Worm (Caenorhabditis elegans) whole organism, late embryonic: ENCODE data around the gene T11G6.4.

Experiments used
- C38D4.7 ChIP-seq: fragments of 200-800 bp; sonication (Bioruptor generic); optimal IDR thresholded peaks from 2 replicates; lab custom pipeline; 2018; ENCODE audit warnings: mild to moderate bottlenecking, missing genetic modification characterization, moderate library complexity, missing compliant biosample characterization
- F13H6.1 ChIP-seq: sonication (generic microtip); optimal IDR thresholded peaks from 2 replicates; lab custom pipeline; 2016; ENCODE audit warnings: missing genetic modification characterization, missing compliant biosample characterization
- K02D7.2 ChIP-seq: sonication (generic microtip); optimal IDR thresholded peaks from 2 replicates; lab custom pipeline; 2017; ENCODE audit warnings: mild to moderate bottlenecking, missing genetic modification characterization, missing compliant biosample characterization
- ama-1 ChIP-seq: fragments of 150-350 bp; optimal IDR thresholded peaks from 2 replicates; lab custom pipeline; 2014
- ceh-14 ChIP-seq: sonication (generic microtip); optimal IDR thresholded peaks from 2 replicates; lab custom pipeline; 2016; ENCODE audit warnings: missing genotype, missing genetic modification characterization, missing compliant biosample characterization
- ceh-18 ChIP-seq: sonication (generic microtip); optimal IDR thresholded peaks from 2 replicates; lab custom pipeline; 2016; ENCODE audit warnings: missing genetic modification characterization, missing compliant biosample characterization
- ceh-2 ChIP-seq: sonication (generic microtip); optimal IDR thresholded peaks from 2 replicates; lab custom pipeline; 2016; ENCODE audit warnings: missing genotype, missing genetic modification characterization, missing compliant biosample characterization
- ceh-24 ChIP-seq: sonication (generic microtip); optimal IDR thresholded peaks from 2 replicates; lab custom pipeline; 2016; ENCODE audit warnings: mild to moderate bottlenecking, missing genetic modification characterization, missing compliant biosample characterization
- ceh-30 ChIP-seq: fragments of 150-350 bp; optimal IDR thresholded peaks from 2 replicates; lab custom pipeline; 2014; ENCODE audit warnings: missing biosample characterization, missing genetic modification characterization
- ceh-31 ChIP-seq: sonication (generic microtip); optimal IDR thresholded peaks from 2 replicates; lab custom pipeline; 2016; ENCODE audit warnings: missing genetic modification characterization, missing compliant biosample characterization
- ceh-34 ChIP-seq: sonication (generic microtip); optimal IDR thresholded peaks from 2 replicates; lab custom pipeline; 2016; ENCODE audit warnings: mild to moderate bottlenecking, missing genetic modification characterization, missing compliant biosample characterization
- ceh-45 ChIP-seq: fragments of 200-800 bp; sonication (Bioruptor generic); IDR thresholded peaks from 2 replicates; pipeline ENCODE4 v1.3.6; 2022; ENCODE audit warnings: missing genetic modification reagents, missing genetic modification characterization, missing compliant biosample characterization
- ceh-6 ChIP-seq: fragments of 200-800 bp; sonication (Bioruptor generic); optimal IDR thresholded peaks from 2 replicates; lab custom pipeline; 2018; ENCODE audit warnings: mild to moderate bottlenecking, missing genetic modification characterization, missing compliant biosample characterization
- dmd-4 ChIP-seq: sonication (generic microtip); optimal IDR thresholded peaks from 2 replicates; lab custom pipeline; 2016; ENCODE audit warnings: borderline replicate concordance, missing genetic modification characterization, missing compliant biosample characterization
- dve-1 ChIP-seq: sonication (generic microtip); optimal IDR thresholded peaks from 2 replicates; lab custom pipeline; 2017; ENCODE audit warnings: antibody characterized with exemption, mild to moderate bottlenecking, missing genetic modification characterization, missing compliant biosample characterization
- elt-2 ChIP-seq: sonication (generic microtip); optimal IDR thresholded peaks from 2 replicates; lab custom pipeline; 2016; ENCODE audit warnings: missing genetic modification reagents, missing genetic modification characterization, missing compliant biosample characterization
- elt-4 ChIP-seq: sonication (generic microtip); optimal IDR thresholded peaks from 2 replicates; lab custom pipeline; 2016; ENCODE audit warnings: missing genetic modification characterization, missing compliant biosample characterization
- ets-4 ChIP-seq: sonication (generic microtip); optimal IDR thresholded peaks from 2 replicates; lab custom pipeline; 2016; ENCODE audit warnings: missing genetic modification characterization, missing compliant biosample characterization
- fax-1 ChIP-seq: sonication (generic microtip); optimal IDR thresholded peaks from 2 replicates; lab custom pipeline; 2016; ENCODE audit warnings: missing genotype, missing genetic modification characterization, missing compliant biosample characterization
- gmeb-2 ChIP-seq: sonication (generic microtip); optimal IDR thresholded peaks from 2 replicates; lab custom pipeline; 2016; ENCODE audit warnings: missing genetic modification characterization, inconsistent platforms, missing compliant biosample characterization
- hlh-13 ChIP-seq: fragments of 200-800 bp; sonication (Bioruptor generic); optimal IDR thresholded peaks from 2 replicates; lab custom pipeline; 2018; ENCODE audit warnings: mild to moderate bottlenecking, missing genetic modification characterization, missing compliant biosample characterization
- hlh-15 ChIP-seq: sonication (generic microtip); optimal IDR thresholded peaks from 2 replicates; lab custom pipeline; 2016; ENCODE audit warnings: missing genetic modification characterization, missing compliant biosample characterization
- hlh-6 ChIP-seq: sonication (generic microtip); optimal IDR thresholded peaks from 2 replicates; lab custom pipeline; 2016; ENCODE audit warnings: missing genotype, missing genetic modification characterization, missing compliant biosample characterization
- lim-6 ChIP-seq: sonication (generic microtip); optimal IDR thresholded peaks from 2 replicates; lab custom pipeline; 2016; ENCODE audit warnings: missing genetic modification characterization, missing compliant biosample characterization
- madf-2 ChIP-seq: sonication (generic microtip); optimal IDR thresholded peaks from 2 replicates; lab custom pipeline; 2017; ENCODE audit warnings: missing genetic modification characterization, missing compliant biosample characterization
- mec-3 ChIP-seq: sonication (generic microtip); optimal IDR thresholded peaks from 2 replicates; lab custom pipeline; 2016; ENCODE audit warnings: borderline replicate concordance, missing genetic modification characterization, missing compliant biosample characterization
- nhr-11 ChIP-seq: fragments of 150-350 bp; optimal IDR thresholded peaks from 2 replicates; lab custom pipeline; 2014; ENCODE audit warnings: missing biosample characterization, missing genetic modification characterization
- npax-4 ChIP-seq: sonication (generic microtip); optimal IDR thresholded peaks from 2 replicates; lab custom pipeline; 2016; ENCODE audit warnings: missing genetic modification characterization, missing compliant biosample characterization
- odd-2 ChIP-seq: sonication (generic microtip); optimal IDR thresholded peaks from 2 replicates; lab custom pipeline; 2017; ENCODE audit warnings: antibody characterized with exemption, mild to moderate bottlenecking, missing genetic modification characterization, missing compliant biosample characterization
- pag-3 ChIP-seq: sonication (generic microtip); optimal IDR thresholded peaks from 2 replicates; lab custom pipeline; 2016; ENCODE audit warnings: missing compliant biosample characterization, missing genetic modification characterization, borderline replicate concordance
- pat-9 ChIP-seq: fragments of 200-800 bp; sonication (Bioruptor generic); optimal IDR thresholded peaks from 2 replicates; lab custom pipeline; 2018; ENCODE audit warnings: mild to moderate bottlenecking, missing genetic modification characterization, moderate library complexity, missing compliant biosample characterization
- pax-1 ChIP-seq: fragments of 150-350 bp; optimal IDR thresholded peaks from 2 replicates; lab custom pipeline; 2014; ENCODE audit warnings: missing biosample characterization, missing genetic modification characterization
- pha-2 ChIP-seq: sonication (generic microtip); optimal IDR thresholded peaks from 2 replicates; lab custom pipeline; 2017; ENCODE audit warnings: mild to moderate bottlenecking, missing genetic modification characterization, missing compliant biosample characterization
- pha-4 ChIP-seq: fragments of 150-350 bp; optimal IDR thresholded peaks from 2 replicates; lab custom pipeline; 2018; ENCODE audit warnings: missing biosample characterization, missing genetic modification reagents, missing genetic modification characterization
- ref-2 ChIP-seq: sonication (generic microtip); optimal IDR thresholded peaks from 2 replicates; lab custom pipeline; 2016; ENCODE audit warnings: missing genetic modification characterization, missing compliant biosample characterization
- sdc-2 ChIP-seq: sonication (generic microtip); optimal IDR thresholded peaks from 2 replicates; lab custom pipeline; 2016; ENCODE audit warnings: missing genotype, missing genetic modification characterization, missing compliant biosample characterization
- ttx-3 ChIP-seq: sonication (generic microtip); optimal IDR thresholded peaks from 2 replicates; lab custom pipeline; 2016; ENCODE audit warnings: missing genetic modification reagents, missing genetic modification characterization, missing compliant biosample characterization
- unc-3 ChIP-seq, 2 experiments: fragments of 200-800 bp in 1 of 2; sonication (Bioruptor generic) in 1 of 2; sonication (generic microtip) in 1 of 2; conservative IDR thresholded peaks in 1 of 2; optimal IDR thresholded peaks in 1 of 2; 2 replicates each; pipeline versions ENCODE4 v1.3.6 to Lab custom; 2016 to 2022; ENCODE audit warnings: missing compliant biosample characterization in 2 of 2, missing genetic modification characterization in 2 of 2, missing genetic modification reagents in 1 of 2
- unc-42 ChIP-seq: sonication (generic microtip); optimal IDR thresholded peaks from 2 replicates; lab custom pipeline; 2016; ENCODE audit warnings: missing genotype, missing genetic modification characterization, missing compliant biosample characterization
- unc-86 ChIP-seq: sonication (generic microtip); optimal IDR thresholded peaks from 2 replicates; lab custom pipeline; 2016; ENCODE audit warnings: missing genetic modification characterization, missing compliant biosample characterization
- zip-5 ChIP-seq: sonication (generic microtip); optimal IDR thresholded peaks from 2 replicates; lab custom pipeline; 2016; ENCODE audit warnings: missing genetic modification characterization, missing compliant biosample characterization

Gene T11G6.4

DNA sequence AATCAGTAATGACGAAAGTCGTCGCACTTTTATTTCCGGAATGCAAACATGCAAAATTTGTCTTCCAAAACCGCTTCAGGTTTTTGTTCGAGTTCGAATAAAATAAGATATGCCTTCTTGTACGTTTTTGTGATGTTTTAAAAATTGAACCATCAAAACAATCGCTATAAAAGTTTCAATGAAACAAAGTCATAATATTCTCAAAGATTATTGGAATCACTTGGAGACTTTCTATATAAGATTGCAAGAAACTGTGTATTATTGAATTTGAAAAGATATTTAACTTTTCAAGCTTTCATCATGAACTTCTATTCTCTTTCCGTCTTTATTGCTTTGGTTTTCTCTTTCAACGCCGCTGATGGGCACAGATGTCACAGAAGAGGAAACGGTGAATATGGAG, 25.1 kb upstream of the T11G6.4 start, which contains the start of gene fipr-14:
Gene fipr-14 (plus strand): TSS at position 301 of the 400 bp plus-strand sequence.
- TF ChIP-seq lim-6 (tag; lab: Kevin White, UChicago): no peak
- TF ChIP-seq ceh-18: no peak
- TF ChIP-seq odd-2: no peak
- TF ChIP-seq ets-4: no peak
- TF ChIP-seq pha-4: no peak
- TF ChIP-seq ama-1 (lab: Kevin White, UChicago): no peak
- no peak for TF ChIP-seq unc-3 (GFP tag; conservative IDR thresholded peaks at IDR 0.05; lab: Robert Waterston, UW)
- no peak for TF ChIP-seq unc-3 (tag; optimal IDR thresholded peaks at IDR 0.05; lab: Kevin White, UChicago)
- TF ChIP-seq pax-1 (tag; lab: Kevin White, UChicago): no peak
- no peak for TF ChIP-seq gmeb-2 (tag; lab: Kevin White, UChicago)
- TF ChIP-seq unc-42 (tag; lab: Kevin White, UChicago): no peak
- no peak for TF ChIP-seq ceh-6 (GFP tag; lab: Kevin White, UChicago)
- TF ChIP-seq mec-3 (tag; lab: Kevin White, UChicago): no peak
- TF ChIP-seq, all 69 proteins: peak for 0

DNA sequence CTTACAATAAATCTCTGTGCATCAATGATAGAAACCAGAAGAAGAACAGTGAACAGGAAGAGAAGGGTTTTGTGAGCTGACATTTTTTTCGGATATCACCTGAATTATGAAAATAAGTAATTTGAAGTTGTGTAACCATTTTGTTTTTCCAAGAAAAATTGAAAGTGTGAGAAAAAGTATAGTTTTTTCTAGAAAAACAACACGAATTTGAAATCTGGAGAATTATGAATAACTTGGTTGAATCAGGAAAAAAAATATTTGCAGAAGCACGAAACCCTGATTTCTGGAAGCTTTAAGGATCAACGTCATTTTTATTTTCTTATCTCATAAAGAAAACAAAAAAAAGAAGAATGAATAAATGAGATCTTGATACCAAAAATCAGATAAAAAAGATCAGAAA, 22.8 kb upstream of the T11G6.4 start, which contains the start of gene F13E9.12:
Gene F13E9.12 (minus strand): TSS at position 101 of the 400 bp plus-strand sequence.
- no peak for TF ChIP-seq ceh-24 (tag; lab: Kevin White, UChicago)
- no peak for TF ChIP-seq pat-9
- TF ChIP-seq madf-2: no peak
- no peak for TF ChIP-seq lim-6 (tag; lab: Kevin White, UChicago)
- TF ChIP-seq ceh-2 (tag; lab: Kevin White, UChicago): no peak
- no peak for TF ChIP-seq ceh-14 (tag; lab: Kevin White, UChicago)
- no peak for TF ChIP-seq elt-2 (tag; lab: Kevin White, UChicago)
- no peak for TF ChIP-seq zip-5
- no peak for TF ChIP-seq ama-1 (lab: Kevin White, UChicago)
- TF ChIP-seq ttx-3 (tag; lab: Kevin White, UChicago): no peak
- no peak for TF ChIP-seq ceh-34 (tag; lab: Kevin White, UChicago)
- no peak for TF ChIP-seq K02D7.2
- no peak for TF ChIP-seq ceh-45 (GFP tag; lab: Robert Waterston, UW)
- TF ChIP-seq ref-2 (tag; lab: Kevin White, UChicago): no peak
- TF ChIP-seq C38D4.7: no peak
- TF ChIP-seq nhr-11 (tag; lab: Kevin White, UChicago): no peak
- no peak for TF ChIP-seq F13H6.1 (tag; lab: Kevin White, UChicago)
- no peak for TF ChIP-seq hlh-15 (tag; lab: Kevin White, UChicago)
- TF ChIP-seq dve-1: no peak
- TF ChIP-seq pha-4: no peak

DNA sequence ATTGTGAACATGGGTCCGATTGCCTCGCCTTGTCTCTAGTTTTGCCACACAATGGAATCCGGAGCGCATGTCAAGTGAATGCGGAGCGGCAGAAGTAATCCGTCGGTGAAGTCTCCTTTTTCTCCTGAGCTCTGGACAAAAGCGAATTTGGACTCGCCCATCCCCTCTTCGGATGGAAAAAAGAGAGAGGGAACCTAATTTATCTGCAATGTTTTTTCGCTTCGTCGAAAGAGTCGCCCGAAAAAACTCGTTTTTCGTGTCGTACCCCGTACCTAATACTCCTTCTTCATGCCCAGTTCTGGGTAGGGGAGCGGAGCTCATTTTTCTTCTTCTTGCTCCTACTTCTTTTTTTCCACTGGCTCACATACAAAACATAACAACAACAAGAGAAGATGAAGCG, 18.4 kb upstream of the T11G6.4 start:
- TF ChIP-seq unc-86 (tag; lab: Kevin White, UChicago) (no peak), unc-42 (tag; lab: Kevin White, UChicago) (peak; percentile 70)

DNA sequence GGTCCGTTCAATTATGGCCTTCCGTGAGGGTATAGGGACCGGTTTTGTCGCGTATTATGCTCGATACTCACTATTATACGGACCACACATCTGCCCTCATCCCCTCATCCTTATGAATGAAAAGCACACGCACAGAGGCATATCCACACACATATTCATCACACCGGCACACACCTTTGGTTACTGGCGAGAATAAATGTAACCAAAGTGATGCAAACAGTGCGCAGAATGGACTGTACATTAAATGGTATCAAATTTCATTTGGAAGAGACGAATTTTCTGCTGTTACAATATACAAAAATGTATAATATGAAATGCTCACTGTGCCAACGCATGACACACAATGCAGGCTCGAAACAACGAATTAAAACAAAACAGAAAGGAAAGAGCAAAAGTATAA, 17.9 kb upstream of the T11G6.4 start:
- peak; percentile 79 for TF ChIP-seq ceh-34 (tag; lab: Kevin White, UChicago)
- TF ChIP-seq ets-4: no peak
- peak; percentile 5 for TF ChIP-seq pha-2 (tag; lab: Kevin White, UChicago)

DNA sequence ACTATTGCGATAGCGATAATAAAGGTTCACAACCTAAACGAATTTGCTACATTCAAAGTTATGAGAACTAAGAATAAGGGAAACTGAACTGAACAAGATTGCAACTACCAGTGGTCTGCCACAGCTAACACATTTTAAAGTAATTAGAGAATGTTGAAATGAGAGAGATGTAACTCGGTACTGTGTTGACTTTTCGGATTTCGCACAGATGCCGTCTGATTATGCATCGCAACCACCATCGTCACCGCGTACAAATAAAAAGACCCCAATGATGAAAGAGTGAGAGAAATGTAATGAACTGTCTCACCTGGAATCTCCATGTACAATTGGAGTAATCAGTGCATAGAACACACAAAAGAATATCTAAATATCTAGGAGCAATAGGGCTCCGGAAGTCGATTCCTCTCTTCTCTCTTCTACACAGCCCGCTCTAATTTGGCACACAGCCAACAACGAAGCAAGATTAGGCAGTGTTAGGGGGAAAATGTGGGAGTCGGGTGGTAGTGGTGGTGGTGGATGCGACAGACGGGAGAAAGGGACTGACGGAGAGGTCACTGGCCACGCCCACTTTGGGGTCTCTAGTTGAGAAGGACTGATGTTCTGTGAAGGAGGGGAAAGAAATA, 17.0 kb upstream of the T11G6.4 start, which contains the start of gene F13E9.11:
Gene F13E9.11 (minus strand): TSS at position 507 of the 623 bp plus-strand sequence.
- TF ChIP-seq npax-4 (tag; lab: Kevin White, UChicago): no peak
- TF ChIP-seq ceh-30 (tag; lab: Kevin White, UChicago): no peak
- peak; percentile 23 for TF ChIP-seq ceh-14 (tag; lab: Kevin White, UChicago)
- TF ChIP-seq pha-4: no peak
- TF ChIP-seq dmd-4 (tag; lab: Kevin White, UChicago): no peak
- TF ChIP-seq fax-1 (tag; lab: Kevin White, UChicago): peak; percentile 40
- TF ChIP-seq unc-86 (tag; lab: Kevin White, UChicago): no peak
- TF ChIP-seq ceh-31 (tag; lab: Kevin White, UChicago): peak; percentile 55
- TF ChIP-seq pag-3 (tag; lab: Kevin White, UChicago): peak; percentile 38
- TF ChIP-seq unc-42 (tag; lab: Kevin White, UChicago): peak; percentile 61
- TF ChIP-seq ttx-3 (tag; lab: Kevin White, UChicago): no peak
- TF ChIP-seq hlh-6 (tag; lab: Kevin White, UChicago): peak; percentile 65
- TF ChIP-seq sdc-2 (tag; lab: Kevin White, UChicago): no peak
- no peak for TF ChIP-seq elt-4 (tag; lab: Kevin White, UChicago)
- no peak for TF ChIP-seq ref-2 (tag; lab: Kevin White, UChicago)
- no peak for TF ChIP-seq madf-2
- no peak for TF ChIP-seq hlh-13 (GFP tag; lab: Kevin White, UChicago)
